Worm (Caenorhabditis elegans) whole organism, L3 larva: ENCODE data around the gene F59D6.1.

Experiments used
- aly-2 ChIP-seq: fragments of 150-350 bp; optimal IDR thresholded peaks from 2 replicates; lab custom pipeline; 2014; ENCODE audit warnings: missing biosample characterization, missing genetic modification characterization
- ceh-82 ChIP-seq: fragments of 150-350 bp; optimal IDR thresholded peaks from 2 replicates; lab custom pipeline; 2014; ENCODE audit warnings: missing biosample characterization, missing genetic modification characterization
- egl-5 ChIP-seq: fragments of 150-350 bp; optimal IDR thresholded peaks from 2 replicates; lab custom pipeline; 2017; ENCODE audit warnings: missing biosample characterization, missing genetic modification reagents, missing genetic modification characterization, inconsistent platforms
- nfya-1 ChIP-seq: sonication (generic microtip); optimal IDR thresholded peaks from 2 replicates; lab custom pipeline; 2017; ENCODE audit warnings: missing genetic modification characterization, mild to moderate bottlenecking, missing compliant biosample characterization, antibody characterized with exemption, moderate library complexity; ENCODE audit not compliant: insufficient read depth
- nhr-237 ChIP-seq: fragments of 150-350 bp; optimal IDR thresholded peaks from 2 replicates; lab custom pipeline; 2014; ENCODE audit warnings: missing biosample characterization, missing genetic modification characterization
- nhr-77 ChIP-seq: fragments of 150-350 bp; optimal IDR thresholded peaks from 2 replicates; lab custom pipeline; 2014; ENCODE audit warnings: missing biosample characterization, missing genetic modification characterization
- pha-4 ChIP-seq: fragments of 150-350 bp; optimal IDR thresholded peaks from 2 replicates; lab custom pipeline; 2014; ENCODE audit warnings: missing biosample characterization, missing genetic modification reagents, missing genetic modification characterization
- snpc-4 ChIP-seq: fragments of 150-350 bp; optimal IDR thresholded peaks from 2 replicates; lab custom pipeline; 2014; ENCODE audit warnings: missing biosample characterization, missing genetic modification characterization
- unc-39 ChIP-seq: sonication (generic microtip); optimal IDR thresholded peaks from 4 replicates; lab custom pipeline; 2017; ENCODE audit warnings: missing biosample characterization, missing genetic modification characterization

DNA sequence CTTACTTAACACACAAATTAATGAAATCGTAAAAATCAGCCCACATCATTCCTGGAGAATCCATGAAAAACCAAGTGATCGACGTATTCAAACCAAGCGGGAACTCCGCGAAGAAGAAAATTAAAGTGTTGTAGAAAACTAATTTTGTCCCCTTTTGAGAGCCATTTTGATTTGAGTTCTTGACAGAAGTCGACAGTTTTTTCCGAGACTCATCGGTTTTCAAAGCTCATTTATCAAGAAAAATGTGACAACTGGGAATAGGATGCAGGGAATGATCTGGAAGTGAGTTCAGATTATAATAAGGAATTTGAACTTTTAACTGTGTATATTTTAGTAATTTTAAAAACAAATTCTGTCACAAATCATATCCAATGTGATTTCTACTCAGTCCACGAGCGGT, 33.5 kb upstream of the F59D6.1 start, which contains the start of gene srw-135:
- TF ChIP-seq egl-5 (tag; lab: Kevin White, UChicago) (no peak), aly-2 (tag; lab: Kevin White, UChicago) (no peak), nfya-1 (tag; lab: Kevin White, UChicago) (no peak), pha-4 (no peak), nhr-237 (tag; lab: Kevin White, UChicago) (no peak), ceh-82 (tag; lab: Kevin White, UChicago) (no peak), nhr-77 (tag; lab: Kevin White, UChicago) (no peak), snpc-4 (tag; lab: Kevin White, UChicago) (no peak), unc-39 (tag; lab: Kevin White, UChicago) (no peak)
